Worm (Caenorhabditis elegans) whole organism, late embryonic: ENCODE measurements around the gene par-2.

Experiments
- C08G9.2 ChIP-seq: sonication (generic microtip); optimal IDR thresholded peaks from 2 replicates; lab custom pipeline; 2016; ENCODE audit warnings: mild to moderate bottlenecking, missing genetic modification characterization, moderate library complexity, missing compliant biosample characterization
- K02D7.2 ChIP-seq: sonication (generic microtip); optimal IDR thresholded peaks from 2 replicates; lab custom pipeline; 2017; ENCODE audit warnings: mild to moderate bottlenecking, missing genetic modification characterization, missing compliant biosample characterization
- Y22D7AL.16 ChIP-seq: sonication (generic microtip); optimal IDR thresholded peaks from 2 replicates; lab custom pipeline; 2016; ENCODE audit warnings: missing genetic modification characterization, missing compliant biosample characterization
- ceh-2 ChIP-seq: sonication (generic microtip); optimal IDR thresholded peaks from 2 replicates; lab custom pipeline; 2016; ENCODE audit warnings: missing genotype, missing genetic modification characterization, missing compliant biosample characterization
- ceh-22 ChIP-seq: sonication (generic microtip); optimal IDR thresholded peaks from 2 replicates; lab custom pipeline; 2017; ENCODE audit warnings: missing biosample characterization, missing genetic modification characterization
- ceh-30 ChIP-seq: fragments of 150-350 bp; optimal IDR thresholded peaks from 2 replicates; lab custom pipeline; 2014; ENCODE audit warnings: missing biosample characterization, missing genetic modification characterization
- ceh-48 ChIP-seq: sonication (generic microtip); optimal IDR thresholded peaks from 2 replicates; lab custom pipeline; 2016; ENCODE audit warnings: missing genetic modification characterization, inconsistent platforms, missing compliant biosample characterization
- ceh-6 ChIP-seq: fragments of 200-800 bp; sonication (Bioruptor generic); optimal IDR thresholded peaks from 2 replicates; lab custom pipeline; 2018; ENCODE audit warnings: mild to moderate bottlenecking, missing genetic modification characterization, missing compliant biosample characterization
- ceh-9 ChIP-seq: sonication (generic microtip); optimal IDR thresholded peaks from 2 replicates; lab custom pipeline; 2016; ENCODE audit warnings: mild to moderate bottlenecking, missing genetic modification characterization, inconsistent platforms, missing compliant biosample characterization
- che-1 ChIP-seq: sonication (generic microtip); optimal IDR thresholded peaks from 2 replicates; lab custom pipeline; 2016; ENCODE audit warnings: mild to moderate bottlenecking, missing genetic modification characterization, missing compliant biosample characterization
- dve-1 ChIP-seq: sonication (generic microtip); optimal IDR thresholded peaks from 2 replicates; lab custom pipeline; 2017; ENCODE audit warnings: antibody characterized with exemption, mild to moderate bottlenecking, missing genetic modification characterization, missing compliant biosample characterization
- elt-2 ChIP-seq: sonication (generic microtip); optimal IDR thresholded peaks from 2 replicates; lab custom pipeline; 2016; ENCODE audit warnings: missing genetic modification reagents, missing genetic modification characterization, missing compliant biosample characterization
- elt-4 ChIP-seq: sonication (generic microtip); optimal IDR thresholded peaks from 2 replicates; lab custom pipeline; 2016; ENCODE audit warnings: missing genetic modification characterization, missing compliant biosample characterization
- ets-4 ChIP-seq: sonication (generic microtip); optimal IDR thresholded peaks from 2 replicates; lab custom pipeline; 2016; ENCODE audit warnings: missing genetic modification characterization, missing compliant biosample characterization
- eyg-1 ChIP-seq: sonication (generic microtip); optimal IDR thresholded peaks from 2 replicates; lab custom pipeline; 2016; ENCODE audit warnings: missing genotype, missing genetic modification characterization, missing compliant biosample characterization
- fax-1 ChIP-seq: sonication (generic microtip); optimal IDR thresholded peaks from 2 replicates; lab custom pipeline; 2016; ENCODE audit warnings: missing genotype, missing genetic modification characterization, missing compliant biosample characterization
- fkh-10 ChIP-seq: fragments of 150-350 bp; optimal IDR thresholded peaks from 2 replicates; lab custom pipeline; 2014; ENCODE audit warnings: missing biosample characterization, missing genetic modification reagents, missing genetic modification characterization
- fkh-6 ChIP-seq: sonication (generic microtip); optimal IDR thresholded peaks from 2 replicates; lab custom pipeline; 2016; ENCODE audit warnings: missing genetic modification characterization, missing compliant biosample characterization
- gmeb-2 ChIP-seq: sonication (generic microtip); optimal IDR thresholded peaks from 2 replicates; lab custom pipeline; 2016; ENCODE audit warnings: missing genetic modification characterization, inconsistent platforms, missing compliant biosample characterization
- hlh-13 ChIP-seq: fragments of 200-800 bp; sonication (Bioruptor generic); optimal IDR thresholded peaks from 2 replicates; lab custom pipeline; 2018; ENCODE audit warnings: mild to moderate bottlenecking, missing genetic modification characterization, missing compliant biosample characterization
- hlh-8 ChIP-seq: sonication (generic microtip); optimal IDR thresholded peaks from 2 replicates; lab custom pipeline; 2016; ENCODE audit warnings: missing genotype, missing genetic modification characterization, missing compliant biosample characterization
- lim-6 ChIP-seq: sonication (generic microtip); optimal IDR thresholded peaks from 2 replicates; lab custom pipeline; 2016; ENCODE audit warnings: missing genetic modification characterization, missing compliant biosample characterization
- mec-3 ChIP-seq: sonication (generic microtip); optimal IDR thresholded peaks from 2 replicates; lab custom pipeline; 2016; ENCODE audit warnings: borderline replicate concordance, missing genetic modification characterization, missing compliant biosample characterization
- nfya-1 ChIP-seq: sonication (generic microtip); optimal IDR thresholded peaks from 2 replicates; lab custom pipeline; 2017; ENCODE audit warnings: missing genetic modification characterization, mild to moderate bottlenecking, missing compliant biosample characterization, antibody characterized with exemption, moderate library complexity
- nhr-11 ChIP-seq: fragments of 150-350 bp; optimal IDR thresholded peaks from 2 replicates; lab custom pipeline; 2014; ENCODE audit warnings: missing biosample characterization, missing genetic modification characterization
- npax-4 ChIP-seq: sonication (generic microtip); optimal IDR thresholded peaks from 2 replicates; lab custom pipeline; 2016; ENCODE audit warnings: missing genetic modification characterization, missing compliant biosample characterization
- odd-2 ChIP-seq: sonication (generic microtip); optimal IDR thresholded peaks from 2 replicates; lab custom pipeline; 2017; ENCODE audit warnings: antibody characterized with exemption, mild to moderate bottlenecking, missing genetic modification characterization, missing compliant biosample characterization
- pag-3 ChIP-seq: sonication (generic microtip); optimal IDR thresholded peaks from 2 replicates; lab custom pipeline; 2016; ENCODE audit warnings: missing compliant biosample characterization, missing genetic modification characterization, borderline replicate concordance
- pax-1 ChIP-seq: fragments of 150-350 bp; optimal IDR thresholded peaks from 2 replicates; lab custom pipeline; 2014; ENCODE audit warnings: missing biosample characterization, missing genetic modification characterization
- pha-4 ChIP-seq: fragments of 150-350 bp; optimal IDR thresholded peaks from 2 replicates; lab custom pipeline; 2018; ENCODE audit warnings: missing biosample characterization, missing genetic modification reagents, missing genetic modification characterization
- pqm-1 ChIP-seq: sonication (generic microtip); optimal IDR thresholded peaks from 2 replicates; lab custom pipeline; 2016; ENCODE audit warnings: missing genetic modification characterization, missing compliant biosample characterization
- sdc-2 ChIP-seq: sonication (generic microtip); optimal IDR thresholded peaks from 2 replicates; lab custom pipeline; 2016; ENCODE audit warnings: missing genotype, missing genetic modification characterization, missing compliant biosample characterization
- sox-4 ChIP-seq: sonication (generic microtip); optimal IDR thresholded peaks from 2 replicates; lab custom pipeline; 2017; ENCODE audit warnings: mild to moderate bottlenecking, missing genetic modification characterization, inconsistent platforms, missing compliant biosample characterization
- syd-9 ChIP-seq: sonication (generic microtip); optimal IDR thresholded peaks from 2 replicates; lab custom pipeline; 2016; ENCODE audit warnings: mild to moderate bottlenecking, missing genetic modification characterization, moderate library complexity, missing compliant biosample characterization
- tbx-2 ChIP-seq: sonication (generic microtip); optimal IDR thresholded peaks from 2 replicates; lab custom pipeline; 2016; ENCODE audit warnings: missing genetic modification characterization, missing compliant biosample characterization

The par-2 gene

DNA sequence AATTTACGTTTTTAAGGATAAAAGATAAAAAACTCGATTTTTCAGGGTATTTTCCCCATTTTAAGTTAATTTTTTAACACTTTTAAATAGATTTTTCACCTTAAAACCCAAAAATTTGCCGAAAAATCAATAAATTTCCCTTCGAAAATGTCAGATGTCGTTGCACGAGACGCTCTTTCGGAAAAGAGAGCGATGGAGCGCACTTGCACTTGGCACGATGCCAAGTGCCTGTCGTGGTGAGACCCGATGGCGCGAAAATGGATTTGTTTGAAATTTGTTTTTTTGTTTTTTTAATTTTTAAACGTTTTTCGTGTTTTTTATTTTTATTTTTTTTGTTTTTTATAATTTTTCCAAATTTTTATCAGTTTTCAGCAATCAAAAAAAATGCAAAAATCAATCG is 665 bp upstream of the par-2 start, which contains the start of the genes rab-18 and kbp-4 (continued):
- TF ChIP-seq sox-4 (tag; lab: Kevin White, UChicago) (no peak), nfya-1 (tag; lab: Kevin White, UChicago) (peak; percentile 88), tbx-2 (tag; lab: Kevin White, UChicago) (peak; percentile 60), fkh-6 (tag; lab: Kevin White, UChicago) (no peak), ceh-9 (no peak), ceh-6 (GFP tag; lab: Kevin White, UChicago) (no peak), ceh-22 (tag; lab: Kevin White, UChicago) (no peak), syd-9 (tag; lab: Kevin White, UChicago) (no peak), lim-6 (tag; lab: Kevin White, UChicago) (no peak), ceh-2 (no peak), ceh-48 (peak; percentile 90), pqm-1 (peak; percentile 21), ceh-30 (tag; lab: Kevin White, UChicago) (peak; percentile 49), pag-3 (tag; lab: Kevin White, UChicago) (no peak), fax-1 (no peak), ets-4 (tag; lab: Kevin White, UChicago) (peak; percentile 7), odd-2 (tag; lab: Kevin White, UChicago) (peak; percentile 26), mec-3 (tag; lab: Kevin White, UChicago) (no peak), K02D7.2 (no peak), elt-2 (tag; lab: Kevin White, UChicago) (peak; percentile 62), pax-1 (tag; lab: Kevin White, UChicago) (no peak), fkh-10 (GFP tag; lab: Kevin White, UChicago) (no peak), nhr-11 (tag; lab: Kevin White, UChicago) (no peak), npax-4 (no peak), hlh-13 (no peak), eyg-1 (tag; lab: Kevin White, UChicago) (no peak), C08G9.2 (tag; lab: Kevin White, UChicago) (no peak), che-1 (tag; lab: Kevin White, UChicago) (no peak), gmeb-2 (tag; lab: Kevin White, UChicago) (no peak), pha-4 (tag; lab: Kevin White, UChicago) (no peak), elt-4 (no peak)

DNA sequence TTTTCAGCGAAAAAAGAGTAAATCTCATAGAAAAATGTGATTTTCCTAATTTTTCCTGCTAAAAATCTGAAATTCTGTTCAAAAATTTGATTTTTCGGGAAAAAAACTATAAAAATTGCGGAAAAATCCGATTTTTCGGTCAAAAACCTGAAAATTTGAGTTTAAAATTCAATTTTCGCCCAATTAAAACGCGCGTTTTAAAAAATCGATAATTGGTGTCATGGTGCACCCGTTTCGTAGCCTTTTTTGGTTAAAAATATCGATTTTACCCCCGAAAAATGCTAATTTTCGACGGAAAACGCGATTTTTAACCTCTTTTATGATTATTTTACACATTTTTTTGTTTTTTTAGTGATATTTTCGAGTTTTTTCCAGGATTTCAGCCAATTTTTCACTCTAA is 3.8 kb downstream of the par-2 start:
- no peak for TF ChIP-seq sox-4 (tag; lab: Kevin White, UChicago)
- TF ChIP-seq C08G9.2 (tag; lab: Kevin White, UChicago), result no peak
- no peak for TF ChIP-seq npax-4
- TF ChIP-seq pag-3 (tag; lab: Kevin White, UChicago), result no peak
- peak; percentile 69 for TF ChIP-seq ceh-48

- peak; percentile 30 for TF ChIP-seq ceh-48
- no peak for TF ChIP-seq Y22D7AL.16 (tag; lab: Kevin White, UChicago)
- no peak for TF ChIP-seq sdc-2 (tag; lab: Kevin White, UChicago)
- TF ChIP-seq, all 69 proteins: peak for 1
Observed at ce11 chrIII:1094391-1094790, 13.2 kb downstream of the par-2 start.

DNA sequence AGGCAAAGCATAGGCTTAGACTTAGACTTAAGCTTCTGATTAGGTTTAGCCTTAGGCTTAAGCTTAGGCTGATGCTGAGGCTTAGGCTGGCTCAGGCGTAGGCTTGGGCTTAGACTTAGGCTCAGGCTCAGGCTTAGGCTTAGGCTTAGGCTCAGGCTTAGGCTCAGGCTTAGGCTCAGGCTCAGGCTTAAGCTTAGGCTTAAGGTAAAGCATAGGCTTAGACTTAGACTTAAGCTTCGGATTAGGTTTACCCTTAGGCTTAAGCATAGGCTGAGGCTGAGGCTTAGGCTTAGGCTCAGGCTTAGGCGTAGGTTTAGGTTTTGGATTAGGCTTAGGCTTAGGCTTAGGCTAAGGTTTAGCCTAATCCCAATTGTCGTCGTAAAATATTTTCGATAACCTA is 18.3 kb downstream of the par-2 start:
- TF ChIP-seq dve-1 (tag; lab: Kevin White, UChicago) (peak; percentile 92), eyg-1 (tag; lab: Kevin White, UChicago) (no peak)

DNA sequence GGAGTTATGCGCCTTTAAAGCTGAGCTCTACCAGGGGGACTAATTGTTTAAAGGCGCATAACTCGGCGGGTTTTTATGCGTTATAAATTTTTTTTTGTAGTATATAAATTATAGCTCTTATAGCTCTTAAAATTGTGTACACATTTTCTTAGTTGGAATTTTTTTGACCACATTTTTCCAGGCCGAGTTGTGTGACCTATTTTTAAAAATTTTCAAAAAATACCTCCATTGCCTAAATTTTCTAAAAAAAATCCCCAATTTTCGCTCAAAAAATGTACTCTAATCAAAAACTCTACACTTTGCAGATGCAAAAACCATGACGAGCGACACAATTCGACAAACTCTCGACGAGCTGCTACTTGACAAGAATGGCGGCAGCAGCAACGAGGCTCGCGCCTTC is 21.7 kb downstream of the par-2 start, which contains the start of gene exc-6:
exc-6 (plus strand) TSS at position 301 of the 400 bp plus-strand sequence.
- no peak for TF ChIP-seq pqm-1
- TF ChIP-seq K02D7.2, result no peak
- no peak for TF ChIP-seq nfya-1 (tag; lab: Kevin White, UChicago)
- no peak for TF ChIP-seq pha-4 (tag; lab: Kevin White, UChicago)
- no peak for TF ChIP-seq hlh-8 (tag; lab: Kevin White, UChicago)
- no peak for TF ChIP-seq C08G9.2 (tag; lab: Kevin White, UChicago)
